1 fruit fly cellular context compared by ENCODE assay signal in genomic region chr3L:14071621-14072020, dm6.
TF ChIP-seq lines count a peak whose summit lies in the region.

Pex1 (plus strand) TSS chr3L:14071892.

TF ChIP-seq in whole organism, embryonic, 481 proteins besides CTCF, POLR2A, EP300 and RAD21 (continued from another document and continues in another):
- no peak for TF ChIP-seq prd (optimal IDR thresholded peaks at IDR 0.05; lab: Kevin White, UChicago)
- 0 out of 3 replicates have a peak, but pooled peaks have one; percentile 18 for TF ChIP-seq prd (GFP tag; IDR thresholded peaks at IDR 0.05; lab: Robert Waterston, UW)
- TF ChIP-seq lilli (GFP tag; optimal IDR thresholded peaks at IDR 0.05; lab: Kevin White, UChicago), result peak; percentile 21
- TF ChIP-seq usp (GFP tag; optimal IDR thresholded peaks at IDR 0.05; lab: Kevin White, UChicago), result no peak
- TF ChIP-seq Sin3A (optimal IDR thresholded peaks at IDR 0.05; lab: Kevin White, UChicago), result peak; percentile 55
- TF ChIP-seq CG12236 (GFP tag; optimal IDR thresholded peaks at IDR 0.05; lab: Kevin White, UChicago), result no peak
- peak; percentile 35 for TF ChIP-seq trem (tag; optimal IDR thresholded peaks at IDR 0.05; lab: Kevin White, UChicago)
- TF ChIP-seq CG1603 (tag; optimal IDR thresholded peaks at IDR 0.05; lab: Kevin White, UChicago), result peak; percentile 62
- no peak for TF ChIP-seq CG2889 (GFP tag; IDR thresholded peaks at IDR 0.05; lab: Robert Waterston, UW)
- peak; percentile 58 for TF ChIP-seq rib (GFP tag; IDR thresholded peaks at IDR 0.05; lab: Robert Waterston, UW)
- TF ChIP-seq hbn (GFP tag; IDR thresholded peaks at IDR 0.05; lab: Robert Waterston, UW; ENCODE audit: partially characterized antibody), result peak; percentile 70
- TF ChIP-seq Sry-δ (GFP tag; optimal IDR thresholded peaks at IDR 0.05; lab: Kevin White, UChicago), result peak; percentile 92
- peak; percentile 53; the same call in 1 of the 2 replicates for TF ChIP-seq nerfin-2 (GFP tag; IDR thresholded peaks at IDR 0.05; lab: Robert Waterston, UW; ENCODE audit: partially characterized antibody)
- no peak for TF ChIP-seq CG12155 (GFP tag; optimal IDR thresholded peaks at IDR 0.05; lab: Kevin White, UChicago)
- TF ChIP-seq Hr51 (GFP tag; optimal IDR thresholded peaks at IDR 0.05; lab: Kevin White, UChicago), result peak in 1 of 2 experiments; percentile 8
- TF ChIP-seq crp (GFP tag; optimal IDR thresholded peaks at IDR 0.05; lab: Kevin White, UChicago), result peak; percentile 98 to 99
- 0 out of 3 replicates have a peak, but pooled peaks have one; percentile 60 for TF ChIP-seq CG11456 (GFP tag; IDR thresholded peaks at IDR 0.05; lab: Robert Waterston, UW)
- TF ChIP-seq BEAF-32 (GFP tag; optimal IDR thresholded peaks at IDR 0.05; lab: Kevin White, UChicago), result peak; percentile 83
- peak in 1 of 2 experiments; percentile 43 for TF ChIP-seq insv (GFP tag; optimal IDR thresholded peaks at IDR 0.05; lab: Kevin White, UChicago)
- TF ChIP-seq CG12391 (tag; optimal IDR thresholded peaks at IDR 0.05; lab: Kevin White, UChicago), result peak; percentile 30
- peak; percentile 91 for TF ChIP-seq CG3995 (GFP tag; optimal IDR thresholded peaks at IDR 0.05; lab: Kevin White, UChicago)
- no peak for TF ChIP-seq CG16863 (GFP tag; optimal IDR thresholded peaks at IDR 0.05; lab: Kevin White, UChicago)
- no peak for TF ChIP-seq Hmr (GFP tag; optimal IDR thresholded peaks at IDR 0.05; lab: Kevin White, UChicago)
- peak; percentile 67 for TF ChIP-seq sens (GFP tag; lab: Kevin White, UChicago)
- peak; percentile 50 for TF ChIP-seq CG10267 (tag; optimal IDR thresholded peaks at IDR 0.05; lab: Kevin White, UChicago)
- TF ChIP-seq Poxn (GFP tag; IDR thresholded peaks at IDR 0.05; lab: Robert Waterston, UW), result no peak
- peak; percentile 15 for TF ChIP-seq lbe (GFP tag; optimal IDR thresholded peaks at IDR 0.05; lab: Kevin White, UChicago)
- no peak for TF ChIP-seq CG32767 (GFP tag; IDR thresholded peaks at IDR 0.05; lab: Robert Waterston, UW)
- no peak for TF ChIP-seq CG2875 (GFP tag; optimal IDR thresholded peaks at IDR 0.05; lab: Kevin White, UChicago)
- TF ChIP-seq CG4730 (GFP tag; IDR thresholded peaks at IDR 0.05; lab: Robert Waterston, UW), result no peak
- no peak for TF ChIP-seq chif (GFP tag; optimal IDR thresholded peaks at IDR 0.05; lab: Kevin White, UChicago)
- TF ChIP-seq cad (GFP tag; optimal IDR thresholded peaks at IDR 0.05; lab: Kevin White, UChicago), result no peak
- peak; percentile 86 for TF ChIP-seq sd (tag; optimal IDR thresholded peaks at IDR 0.05; lab: Kevin White, UChicago)
- no peak for TF ChIP-seq CG6854 (GFP tag; optimal IDR thresholded peaks at IDR 0.05; lab: Kevin White, UChicago)
- TF ChIP-seq bbx (GFP tag; IDR thresholded peaks at IDR 0.05; lab: Robert Waterston, UW; ENCODE audit: partially characterized antibody), result peak; percentile 89
- TF ChIP-seq CG17829 (tag; optimal IDR thresholded peaks at IDR 0.05; lab: Kevin White, UChicago), result peak; percentile 39
- peak; percentile 30 for TF ChIP-seq phol (tag; optimal IDR thresholded peaks at IDR 0.05; lab: Kevin White, UChicago)
- peak; percentile 73 for TF ChIP-seq Doc3 (GFP tag; IDR thresholded peaks at IDR 0.05; lab: Robert Waterston, UW; ENCODE audit: partially characterized antibody)
- TF ChIP-seq Mrtf (GFP tag; IDR thresholded peaks at IDR 0.05; lab: Robert Waterston, UW), result no peak
- TF ChIP-seq CG4617 (GFP tag; optimal IDR thresholded peaks at IDR 0.05; lab: Kevin White, UChicago; ENCODE audit: borderline replicate concordance), result peak; percentile 31
- TF ChIP-seq Ptx1 (GFP tag; IDR thresholded peaks at IDR 0.05; lab: Robert Waterston, UW), result 0 out of 2 replicates have a peak, but pooled peaks have one; percentile 39
- peak; percentile 92 for TF ChIP-seq Opbp (GFP tag; IDR thresholded peaks at IDR 0.05; lab: Robert Waterston, UW; ENCODE audit: partially characterized antibody)
- peak; percentile 43 for TF ChIP-seq MESR4 (GFP tag; optimal IDR thresholded peaks at IDR 0.05; lab: Kevin White, UChicago)
- TF ChIP-seq Bgb (GFP tag; IDR thresholded peaks at IDR 0.05; lab: Robert Waterston, UW; ENCODE audit: partially characterized antibody), result peak; percentile 80
- peak; percentile 50 for TF ChIP-seq CG2129 (GFP tag; IDR thresholded peaks at IDR 0.05; lab: Robert Waterston, UW; ENCODE audit: partially characterized antibody)
- peak; percentile 74; the same call in 2 of the 3 replicates for TF ChIP-seq HLH4C (GFP tag; IDR thresholded peaks at IDR 0.05; lab: Robert Waterston, UW; ENCODE audit: partially characterized antibody)
- peak; percentile 47; the same call in 1 of the 3 replicates for TF ChIP-seq ken (GFP tag; IDR thresholded peaks at IDR 0.05; lab: Robert Waterston, UW)
- no peak for TF ChIP-seq CG14441 (GFP tag; IDR thresholded peaks at IDR 0.05; lab: Robert Waterston, UW)
- TF ChIP-seq Dek (tag; optimal IDR thresholded peaks at IDR 0.05; lab: Kevin White, UChicago), result no peak
- no peak for TF ChIP-seq salm (tag; optimal IDR thresholded peaks at IDR 0.05; lab: Kevin White, UChicago)
- peak; percentile 17 for TF ChIP-seq Lhr (GFP tag; optimal IDR thresholded peaks at IDR 0.05; lab: Kevin White, UChicago)
- TF ChIP-seq CG33557 (GFP tag; optimal IDR thresholded peaks at IDR 0.05; lab: Kevin White, UChicago), result no peak
- no peak for TF ChIP-seq z (GFP tag; IDR thresholded peaks at IDR 0.05; lab: Robert Waterston, UW)
- TF ChIP-seq ato (GFP tag; IDR thresholded peaks at IDR 0.05; lab: Robert Waterston, UW; ENCODE audit: partially characterized antibody), result peak; percentile 53; the same call in 1 of the 2 replicates
- TF ChIP-seq Dp (GFP tag; optimal IDR thresholded peaks at IDR 0.05; lab: Kevin White, UChicago), result peak; percentile 61
- TF ChIP-seq pan (optimal IDR thresholded peaks at IDR 0.05; lab: Kevin White, UChicago), result no peak
- peak in 1 of 2 experiments; percentile 27 for TF ChIP-seq pan (GFP tag; optimal IDR thresholded peaks at IDR 0.05 in 1 of 2, IDR thresholded peaks at IDR 0.05 in 1 of 2)
- peak; percentile 56 for TF ChIP-seq sob (GFP tag; IDR thresholded peaks at IDR 0.05; lab: Robert Waterston, UW)
- TF ChIP-seq Max (GFP tag; optimal IDR thresholded peaks at IDR 0.05; lab: Kevin White, UChicago), result peak; percentile 42
- no peak for TF ChIP-seq gfzf (GFP tag; optimal IDR thresholded peaks at IDR 0.05; lab: Kevin White, UChicago)
- TF ChIP-seq amos (GFP tag; IDR thresholded peaks at IDR 0.05; lab: Robert Waterston, UW; ENCODE audit: partially characterized antibody), result peak; percentile 89
- peak; percentile 37 for TF ChIP-seq HmgZ (tag; optimal IDR thresholded peaks at IDR 0.05; lab: Kevin White, UChicago)
- TF ChIP-seq CG10979 (tag; optimal IDR thresholded peaks at IDR 0.05; lab: Kevin White, UChicago), result peak; percentile 12
- peak; percentile 86 for TF ChIP-seq unc-4 (GFP tag; IDR thresholded peaks at IDR 0.05; lab: Robert Waterston, UW; ENCODE audit: partially characterized antibody)
- no peak for TF ChIP-seq CG11560 (tag; IDR thresholded peaks at IDR 0.05; lab: Robert Waterston, UW)
- TF ChIP-seq Myb (GFP tag; optimal IDR thresholded peaks at IDR 0.05; lab: Kevin White, UChicago), result peak; percentile 94
- TF ChIP-seq CG17186 (GFP tag; optimal IDR thresholded peaks at IDR 0.05; lab: Kevin White, UChicago), result peak; percentile 74
- TF ChIP-seq CG10654 (GFP tag; optimal IDR thresholded peaks at IDR 0.05; lab: Kevin White, UChicago), result peak; percentile 0
- peak in 1 of 2 experiments; percentile 12 for TF ChIP-seq dpn (GFP tag; optimal IDR thresholded peaks at IDR 0.05; lab: Kevin White, UChicago)
- peak; percentile 10 for TF ChIP-seq Six4 (GFP tag; optimal IDR thresholded peaks at IDR 0.05; lab: Kevin White, UChicago)
- TF ChIP-seq Xbp1 (GFP tag; optimal IDR thresholded peaks at IDR 0.05; lab: Kevin White, UChicago), result no peak
- TF ChIP-seq so (GFP tag; IDR thresholded peaks at IDR 0.05; lab: Robert Waterston, UW), result no peak
- no peak for TF ChIP-seq CG11398 (GFP tag; optimal IDR thresholded peaks at IDR 0.05; lab: Kevin White, UChicago)
- TF ChIP-seq pita (GFP tag; optimal IDR thresholded peaks at IDR 0.05; lab: Kevin White, UChicago), result no peak
- peak; percentile 34 for TF ChIP-seq CG2116 (GFP tag; optimal IDR thresholded peaks at IDR 0.05; lab: Kevin White, UChicago)
- peak; percentile 14; the same call in 1 of the 2 replicates for TF ChIP-seq CG14014 (GFP tag; IDR thresholded peaks at IDR 0.05; lab: Robert Waterston, UW)
- TF ChIP-seq CG4282 (GFP tag; optimal IDR thresholded peaks at IDR 0.05; lab: Kevin White, UChicago), result no peak
- no peak for TF ChIP-seq exex (tag; optimal IDR thresholded peaks at IDR 0.05; lab: Kevin White, UChicago)
- peak; percentile 69 for TF ChIP-seq zen2 (GFP tag; IDR thresholded peaks at IDR 0.05; lab: Robert Waterston, UW; ENCODE audit: partially characterized antibody)
- peak; percentile 86 for TF ChIP-seq Dll (GFP tag; IDR thresholded peaks at IDR 0.05; lab: Robert Waterston, UW; ENCODE audit: partially characterized antibody)
- TF ChIP-seq slbo (GFP tag; IDR thresholded peaks at IDR 0.05; lab: Robert Waterston, UW), result peak; percentile 45; the same call in 1 of the 2 replicates
- TF ChIP-seq CG7372 (GFP tag; IDR thresholded peaks at IDR 0.05; lab: Robert Waterston, UW), result no peak
- TF ChIP-seq ab (GFP tag; optimal IDR thresholded peaks at IDR 0.05; lab: Kevin White, UChicago), result no peak
- TF ChIP-seq CG13123 (GFP tag; optimal IDR thresholded peaks at IDR 0.05; lab: Kevin White, UChicago), result no peak
- TF ChIP-seq CG30403 (GFP tag; optimal IDR thresholded peaks at IDR 0.05; lab: Kevin White, UChicago), result peak; percentile 13
- TF ChIP-seq CG8359 (GFP tag; optimal IDR thresholded peaks at IDR 0.05; lab: Kevin White, UChicago; ENCODE audit: borderline replicate concordance), result no peak
- TF ChIP-seq CG7987 (GFP tag; optimal IDR thresholded peaks at IDR 0.05; lab: Kevin White, UChicago), result peak; percentile 6
- no peak for TF ChIP-seq crol (GFP tag; IDR thresholded peaks at IDR 0.05; lab: Robert Waterston, UW)
- peak; percentile 40 for TF ChIP-seq CG14710 (tag; optimal IDR thresholded peaks at IDR 0.05; lab: Kevin White, UChicago)
- TF ChIP-seq ase (GFP tag; IDR thresholded peaks at IDR 0.05; lab: Robert Waterston, UW), result no peak
- TF ChIP-seq stwl (tag; optimal IDR thresholded peaks at IDR 0.05; lab: Kevin White, UChicago), result peak; percentile 72
- TF ChIP-seq hb (GFP tag; IDR thresholded peaks at IDR 0.05; lab: Robert Waterston, UW; ENCODE audit: partially characterized antibody), result no peak; the same call in 2 of the 3 replicates
- TF ChIP-seq vvl (GFP tag; IDR thresholded peaks at IDR 0.05; lab: Robert Waterston, UW), result peak; percentile 39; the same call in 1 of the 2 replicates
- TF ChIP-seq ind (GFP tag; optimal IDR thresholded peaks at IDR 0.05; lab: Kevin White, UChicago), result no peak
- peak; percentile 45 for TF ChIP-seq Jarid2 (GFP tag; optimal IDR thresholded peaks at IDR 0.05; lab: Kevin White, UChicago)
- TF ChIP-seq CG15479 (GFP tag; optimal IDR thresholded peaks at IDR 0.05; lab: Kevin White, UChicago), result peak; percentile 29
- TF ChIP-seq inv (GFP tag; IDR thresholded peaks at IDR 0.05; lab: Robert Waterston, UW; ENCODE audit: partially characterized antibody), result peak; percentile 66
- TF ChIP-seq CG9727 (GFP tag; optimal IDR thresholded peaks at IDR 0.05; lab: Kevin White, UChicago), result peak; percentile 20
- no peak for TF ChIP-seq tio (GFP tag; optimal IDR thresholded peaks at IDR 0.05; lab: Kevin White, UChicago)
- no peak for TF ChIP-seq CG10431 (GFP tag; optimal IDR thresholded peaks at IDR 0.05; lab: Kevin White, UChicago)
- TF ChIP-seq CG34224 (GFP tag; IDR thresholded peaks at IDR 0.05; lab: Robert Waterston, UW; ENCODE audit: partially characterized antibody), result peak; percentile 94
- peak; percentile 87 for TF ChIP-seq Scr (GFP tag; IDR thresholded peaks at IDR 0.05; lab: Robert Waterston, UW; ENCODE audit: partially characterized antibody)
- peak in 1 of 2 experiments; percentile 98 for TF ChIP-seq Pdp1 (GFP tag; optimal IDR thresholded peaks at IDR 0.05; lab: Kevin White, UChicago)
- TF ChIP-seq CG2712 (tag; optimal IDR thresholded peaks at IDR 0.05; lab: Kevin White, UChicago), result peak; percentile 35
- TF ChIP-seq MBD-R2 (GFP tag; IDR thresholded peaks at IDR 0.05; lab: Robert Waterston, UW), result peak; percentile 95
- peak; percentile 78 for TF ChIP-seq CG6791 (GFP tag; IDR thresholded peaks at IDR 0.05; lab: Robert Waterston, UW; ENCODE audit: partially characterized antibody)
- TF ChIP-seq CG1647 (GFP tag; optimal IDR thresholded peaks at IDR 0.05; lab: Kevin White, UChicago), result no peak
- no peak for TF ChIP-seq CG10147 (GFP tag; optimal IDR thresholded peaks at IDR 0.05; lab: Kevin White, UChicago)
- TF ChIP-seq CG11247 (GFP tag; IDR thresholded peaks at IDR 0.05; lab: Robert Waterston, UW), result 0 out of 2 replicates have a peak, but pooled peaks have one; percentile 9
- TF ChIP-seq Dref (GFP tag; IDR thresholded peaks at IDR 0.05; lab: Robert Waterston, UW), result peak; percentile 41
- no peak for TF ChIP-seq jing (GFP tag; optimal IDR thresholded peaks at IDR 0.05; lab: Kevin White, UChicago)
- peak; percentile 46 for TF ChIP-seq tin (GFP tag; optimal IDR thresholded peaks at IDR 0.05; lab: Kevin White, UChicago)
- no peak for TF ChIP-seq CG18619 (GFP tag; optimal IDR thresholded peaks at IDR 0.05; lab: Kevin White, UChicago)
- no peak for TF ChIP-seq ERR (GFP tag; optimal IDR thresholded peaks at IDR 0.05; lab: Kevin White, UChicago)
- no peak for TF ChIP-seq CG31224 (GFP tag; IDR thresholded peaks at IDR 0.05; lab: Robert Waterston, UW)
- TF ChIP-seq scrt (GFP tag; optimal IDR thresholded peaks at IDR 0.05; lab: Kevin White, UChicago), result peak; percentile 99
- TF ChIP-seq E2f2 (GFP tag; IDR thresholded peaks at IDR 0.05; lab: Robert Waterston, UW), result peak; percentile 74
- TF ChIP-seq CG2120 (GFP tag; optimal IDR thresholded peaks at IDR 0.05; lab: Kevin White, UChicago), result no peak
- TF ChIP-seq Ada2b (GFP tag; IDR thresholded peaks at IDR 0.05; lab: Robert Waterston, UW), result peak; percentile 47
- peak; percentile 4 for TF ChIP-seq gsb-n (tag; optimal IDR thresholded peaks at IDR 0.05; lab: Kevin White, UChicago)
- TF ChIP-seq Aef1 (GFP tag; IDR thresholded peaks at IDR 0.05; lab: Robert Waterston, UW), result no peak
- peak; percentile 71 for TF ChIP-seq vnd (GFP tag; IDR thresholded peaks at IDR 0.05; lab: Robert Waterston, UW; ENCODE audit: partially characterized antibody)
- TF ChIP-seq CG16813 (GFP tag; IDR thresholded peaks at IDR 0.05; lab: Robert Waterston, UW; ENCODE audit: partially characterized antibody), result peak; percentile 81
- peak; percentile 70; the same call in 1 of the 2 replicates for TF ChIP-seq CG42726 (GFP tag; IDR thresholded peaks at IDR 0.05; lab: Robert Waterston, UW; ENCODE audit: partially characterized antibody)
- peak; percentile 58; the same call in 1 of the 2 replicates for TF ChIP-seq CG32532 (GFP tag; IDR thresholded peaks at IDR 0.05; lab: Robert Waterston, UW)
- no peak for TF ChIP-seq C15 (GFP tag; IDR thresholded peaks at IDR 0.05; lab: Robert Waterston, UW)
